Fruit fly (Drosophila melanogaster) whole organism, pupa: ENCODE results near the gene Act88F.

Experiments
- CG10348 ChIP-seq: fragments of 200-800 bp; sonication (Bioruptor generic); IDR thresholded peaks from 2 replicates; pipeline ENCODE4 v1.3.6; 2022; ENCODE audit warnings: missing biosample characterization, missing genetic modification characterization
- CG12605 ChIP-seq: fragments of 200-800 bp; sonication (Bioruptor generic); IDR thresholded peaks from 2 replicates; pipeline ENCODE4 v1.3.6; 2022; ENCODE audit warnings: missing biosample characterization, missing genetic modification characterization
- CG13204 ChIP-seq: fragments of 200-800 bp; sonication (Bioruptor generic); optimal IDR thresholded peaks from 2 replicates; lab custom pipeline; 2018; ENCODE audit warnings: missing biosample characterization, mild to moderate bottlenecking, missing genetic modification characterization, moderate library complexity
- CG14655 ChIP-seq: fragments of 200-800 bp; sonication (Bioruptor generic); optimal IDR thresholded peaks from 3 replicates; lab custom pipeline; 2017; ENCODE audit warnings: mild to moderate bottlenecking, missing biosample characterization, missing genetic modification reagents, missing genetic modification characterization
- CG15710 ChIP-seq: fragments of 200-800 bp; sonication (Bioruptor generic); optimal IDR thresholded peaks from 2 replicates; lab custom pipeline; 2018; ENCODE audit warnings: missing biosample characterization, mild to moderate bottlenecking, missing genetic modification characterization, moderate library complexity
- CG17806 ChIP-seq: fragments of 200-800 bp; sonication (Bioruptor generic); optimal IDR thresholded peaks from 2 replicates; lab custom pipeline; 2018; ENCODE audit warnings: missing biosample characterization, mild to moderate bottlenecking, missing genetic modification characterization, moderate library complexity
- CG32121 ChIP-seq: fragments of 200-800 bp; sonication (Bioruptor generic); IDR thresholded peaks from 2 replicates; pipeline ENCODE4 v1.3.6; 2022; ENCODE audit warnings: missing biosample characterization, missing genetic modification characterization
- CG34367 ChIP-seq: fragments of 200-800 bp; sonication (Bioruptor generic); optimal IDR thresholded peaks from 2 replicates; lab custom pipeline; 2018; ENCODE audit warnings: missing biosample characterization, mild to moderate bottlenecking, missing genetic modification characterization
- CG4496 ChIP-seq: fragments of 200-800 bp; sonication (Bioruptor generic); IDR thresholded peaks from 3 replicates; pipeline ENCODE4 v1.3.6; 2022; ENCODE audit warnings: missing biosample characterization, missing genetic modification characterization
- CG8159 ChIP-seq: fragments of 200-800 bp; sonication (Bioruptor generic); optimal IDR thresholded peaks from 3 replicates; lab custom pipeline; 2018; ENCODE audit warnings: missing biosample characterization, mild to moderate bottlenecking, missing genetic modification characterization, moderate library complexity
- CG8301 ChIP-seq: fragments of 200-800 bp; sonication (Bioruptor generic); optimal IDR thresholded peaks from 2 replicates; lab custom pipeline; 2018; ENCODE audit warnings: missing biosample characterization, mild to moderate bottlenecking, missing genetic modification characterization
- CG9948 ChIP-seq: fragments of 200-800 bp; sonication (Bioruptor generic); optimal IDR thresholded peaks from 2 replicates; lab custom pipeline; 2018; ENCODE audit warnings: missing biosample characterization, mild to moderate bottlenecking, missing genetic modification characterization, moderate library complexity
- D1 ChIP-seq: fragments of 200-800 bp; sonication (Bioruptor generic); optimal IDR thresholded peaks from 2 replicates; lab custom pipeline; 2018; ENCODE audit warnings: missing biosample characterization, mild to moderate bottlenecking, missing genetic modification characterization, moderate library complexity
- EcR ChIP-seq: fragments of 200-800 bp; sonication (Bioruptor generic); optimal IDR thresholded peaks from 3 replicates; lab custom pipeline; 2019; ENCODE audit warnings: missing biosample characterization, missing genetic modification characterization, mild to moderate bottlenecking, moderate library complexity, missing genetic modification reagents
- Ets98B ChIP-seq: fragments of 200-800 bp; sonication (Bioruptor generic); IDR thresholded peaks from 2 replicates; pipeline ENCODE4 v1.3.6; 2022; ENCODE audit warnings: missing biosample characterization, missing genetic modification characterization
- Pif1A ChIP-seq: fragments of 200-800 bp; sonication (Bioruptor generic); optimal IDR thresholded peaks from 3 replicates; lab custom pipeline; 2016; ENCODE audit warnings: missing biosample characterization, missing genetic modification characterization
- Pif1B ChIP-seq: fragments of 200-800 bp; sonication (Bioruptor generic); optimal IDR thresholded peaks from 3 replicates; lab custom pipeline; 2016; ENCODE audit warnings: missing biosample characterization, missing genetic modification characterization
- Snoo ChIP-seq: fragments of 200-800 bp; sonication (Bioruptor generic); optimal IDR thresholded peaks from 3 replicates; lab custom pipeline; 2017; ENCODE audit warnings: missing biosample characterization, mild to moderate bottlenecking, missing genetic modification characterization, inconsistent platforms
- fd96Ca ChIP-seq: fragments of 200-800 bp; sonication (Bioruptor generic); IDR thresholded peaks from 3 replicates; pipeline ENCODE4 v1.3.6; 2022; ENCODE audit warnings: missing biosample characterization, missing genetic modification characterization
- gl ChIP-seq: fragments of 200-800 bp; sonication (Bioruptor generic); optimal IDR thresholded peaks from 2 replicates; lab custom pipeline; 2018; ENCODE audit warnings: missing biosample characterization, mild to moderate bottlenecking, missing genetic modification characterization
- rn ChIP-seq: fragments of 200-800 bp; sonication (Bioruptor generic); IDR thresholded peaks from 2 replicates; pipeline ENCODE4 v1.3.6; 2022; ENCODE audit warnings: missing biosample characterization, missing genetic modification characterization

The Act88F gene

dm6 chr3R:15417761-15418754, 21.7 kb upstream of the Act88F start:
- TF ChIP-seq Pif1B (GFP tag; lab: Kevin White, UChicago) (no peak), EcR (GFP tag; lab: Kevin White, UChicago) (no peak), D1 (tag; lab: Kevin White, UChicago) (no peak)

dm6 chr3R:15418824-15419530, 20.8 kb upstream of the Act88F start:
- no peak for TF ChIP-seq CG8301 (tag; lab: Kevin White, UChicago)
- no peak for TF ChIP-seq rn
- TF ChIP-seq CG15710 = peak; percentile 47
- peak; percentile 6 for TF ChIP-seq CG17806 (tag; lab: Kevin White, UChicago)
- TF ChIP-seq fd96Ca (GFP tag; lab: Robert Waterston, UW) = no peak
- no peak for TF ChIP-seq gl (tag; lab: Kevin White, UChicago)
- no peak for TF ChIP-seq Pif1B (GFP tag; lab: Kevin White, UChicago)
- TF ChIP-seq CG34367 (tag; lab: Kevin White, UChicago) = no peak
- TF ChIP-seq CG9948 = peak; percentile 36
- no peak for TF ChIP-seq CG32121
- peak; percentile 54 for TF ChIP-seq CG8159 (tag; lab: Kevin White, UChicago)
- TF ChIP-seq Pif1A (GFP tag; lab: Kevin White, UChicago) = peak; percentile 9
- no peak for TF ChIP-seq Snoo
- no peak for TF ChIP-seq CG10348
- no peak for TF ChIP-seq CG4496 (GFP tag; lab: Robert Waterston, UW)
- no peak for TF ChIP-seq CG12605 (GFP tag; lab: Robert Waterston, UW)
- TF ChIP-seq Ets98B (GFP tag; lab: Robert Waterston, UW) = no peak
- peak; percentile 0 for TF ChIP-seq CG13204 (GFP tag; lab: Kevin White, UChicago)
- no peak for TF ChIP-seq CG14655 (GFP tag; lab: Kevin White, UChicago)
- TF ChIP-seq D1 (tag; lab: Kevin White, UChicago) = no peak
- TF ChIP-seq EcR (GFP tag; lab: Kevin White, UChicago) = no peak

- TF ChIP-seq CG13204 (GFP tag; lab: Kevin White, UChicago) (peak; percentile 45), CG8159 (tag; lab: Kevin White, UChicago) (no peak), CG8301 (tag; lab: Kevin White, UChicago) (no peak), Pif1A (GFP tag; lab: Kevin White, UChicago) (no peak), D1 (tag; lab: Kevin White, UChicago) (no peak), rn (no peak), CG34367 (tag; lab: Kevin White, UChicago) (no peak), CG10348 (0 out of 2 replicates have a peak, but pooled peaks have one; percentile 10), Snoo (no peak), CG14655 (GFP tag; lab: Kevin White, UChicago) (no peak), gl (tag; lab: Kevin White, UChicago) (no peak), CG9948 (no peak), CG17806 (tag; lab: Kevin White, UChicago) (no peak), CG32121 (0 out of 2 replicates have a peak, but pooled peaks have one; percentile 13), CG15710 (no peak), EcR (GFP tag; lab: Kevin White, UChicago) (peak; percentile 46), Ets98B (GFP tag; lab: Robert Waterston, UW) (no peak), fd96Ca (GFP tag; lab: Robert Waterston, UW) (0 out of 3 replicates have a peak, but pooled peaks have one; percentile 41), CG4496 (GFP tag; lab: Robert Waterston, UW) (0 out of 3 replicates have a peak, but pooled peaks have one; percentile 43)
These were observed 19.3 kb upstream of the Act88F start for dm6 chr3R:15420375-15420931.

- TF ChIP-seq CG12605 (GFP tag; lab: Robert Waterston, UW) = no peak
- no peak for TF ChIP-seq Pif1A (GFP tag; lab: Kevin White, UChicago)
- TF ChIP-seq CG34367 (tag; lab: Kevin White, UChicago) = no peak
- TF ChIP-seq CG17806 (tag; lab: Kevin White, UChicago) = no peak
- TF ChIP-seq fd96Ca (GFP tag; lab: Robert Waterston, UW) = no peak
- no peak for TF ChIP-seq CG9948
- TF ChIP-seq Ets98B (GFP tag; lab: Robert Waterston, UW) = no peak
- TF ChIP-seq CG32121 = no peak
- no peak for TF ChIP-seq CG13204 (GFP tag; lab: Kevin White, UChicago)
- no peak for TF ChIP-seq Snoo
- no peak for TF ChIP-seq CG8159 (tag; lab: Kevin White, UChicago)
- no peak for TF ChIP-seq gl (tag; lab: Kevin White, UChicago)
- no peak for TF ChIP-seq CG15710
- TF ChIP-seq rn = no peak
These were observed 15.6 kb upstream of the Act88F start for dm6 chr3R:15424187-15424586.
